Worm (Caenorhabditis elegans): ENCODE results near the gene H20J04.1.

The H20J04.1 gene

ce11 chrII:4337731-4338130, 17.7 kb upstream of the H20J04.1 start:
- no peak for TF ChIP-seq snpc-4 (tag; optimal IDR thresholded peaks at IDR 0.05)
- no peak for TF ChIP-seq jun-1 (tag; optimal IDR thresholded peaks at IDR 0.05)
- TF ChIP-seq nfya-1 (tag; optimal IDR thresholded peaks at IDR 0.05; ENCODE audit: insufficient read depth), result peak; percentile 84

DNA sequence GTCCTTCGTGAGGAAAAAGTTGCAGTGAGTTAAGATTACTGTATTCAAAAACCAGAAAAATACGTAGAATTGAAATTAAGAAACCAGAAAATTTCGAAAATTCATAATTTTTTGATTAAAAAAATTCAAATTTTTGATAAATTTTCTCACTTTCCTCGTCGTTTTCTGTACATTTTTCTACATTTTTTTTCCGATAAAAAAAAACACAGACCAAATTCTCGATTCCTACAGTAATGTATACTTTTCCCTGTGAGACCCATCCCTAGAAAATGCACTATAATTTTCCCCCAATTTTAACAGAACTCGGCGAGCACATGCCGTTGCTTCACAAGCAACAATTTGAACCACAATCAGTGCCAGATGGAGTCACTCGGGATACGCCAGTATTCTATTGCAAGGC, 15.5 kb upstream of the H20J04.1 start, which contains the start of gene athp-2:
TSS of gene athp-2 (plus strand) at position 301 of the 400 bp plus-strand sequence.
- TF ChIP-seq mdl-1 (tag; optimal IDR thresholded peaks at IDR 0.05) (no peak), nfya-1 (tag; optimal IDR thresholded peaks at IDR 0.05; ENCODE audit: insufficient read depth) (no peak), ceh-82 (tag; optimal IDR thresholded peaks at IDR 0.05) (no peak), ztf-4 (tag; optimal IDR thresholded peaks at IDR 0.05) (no peak)

ce11 chrII:4341484-4341883, 13.9 kb upstream of the H20J04.1 start:
- TF ChIP-seq nfya-1 (tag; optimal IDR thresholded peaks at IDR 0.05; ENCODE audit: insufficient read depth), result peak; percentile 99
- TF ChIP-seq nhr-12 (tag; optimal IDR thresholded peaks at IDR 0.05), result no peak

DNA sequence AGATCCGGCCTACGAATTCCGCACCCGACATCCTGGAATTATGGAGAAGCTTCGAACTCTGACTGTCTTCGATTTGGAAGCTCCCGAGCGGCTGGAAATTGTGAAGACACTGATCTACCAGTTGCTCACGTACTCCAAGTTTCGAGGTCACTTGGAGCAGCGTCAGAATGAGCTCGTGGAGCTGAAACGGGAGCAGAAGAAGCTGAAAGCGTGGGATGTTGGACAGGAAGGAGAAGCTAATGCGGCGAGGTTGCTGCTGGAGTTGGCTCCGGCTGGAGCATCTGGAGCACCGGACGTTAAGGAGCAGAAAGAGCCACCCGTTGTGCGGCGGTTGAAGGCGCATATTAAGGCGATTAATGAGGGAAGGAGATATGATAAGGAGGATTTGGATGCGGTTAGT, 11.1 kb upstream of the H20J04.1 start:
- TF ChIP-seq elt-3 (tag; optimal IDR thresholded peaks at IDR 0.05) (no peak), elt-2 (tag; optimal IDR thresholded peaks at IDR 0.05) (no peak), tbx-2 (tag; optimal IDR thresholded peaks at IDR 0.05) (no peak), daf-12 (tag; optimal IDR thresholded peaks at IDR 0.05) (no peak), nhr-11 (tag; optimal IDR thresholded peaks at IDR 0.05) (no peak), lsy-12 (tag; optimal IDR thresholded peaks at IDR 0.05) (no peak), snpc-4 (tag; optimal IDR thresholded peaks at IDR 0.05) (no peak), hmg-11 (tag; optimal IDR thresholded peaks at IDR 0.05) (no peak), nhr-28 (tag; optimal IDR thresholded peaks at IDR 0.05) (no peak), ceh-28 (tag; optimal IDR thresholded peaks at IDR 0.05) (no peak), sea-2 (GFP tag; optimal IDR thresholded peaks at IDR 0.05) (no peak), nhr-43 (tag; optimal IDR thresholded peaks at IDR 0.05; ENCODE audit: poor library complexity, severe bottlenecking) (no peak), nhr-12 (tag; optimal IDR thresholded peaks at IDR 0.05) (no peak), eor-1 (tag; optimal IDR thresholded peaks at IDR 0.05) (no peak), lin-15B (tag; optimal IDR thresholded peaks at IDR 0.05) (no peak), nhr-76 (tag; optimal IDR thresholded peaks at IDR 0.05) (no peak)

- TF ChIP-seq pqm-1 (tag; optimal IDR thresholded peaks at IDR 0.05) (no peak), ceh-82 (tag; optimal IDR thresholded peaks at IDR 0.05) (no peak), nhr-76 (tag; optimal IDR thresholded peaks at IDR 0.05) (no peak), ceh-16 (tag; optimal IDR thresholded peaks at IDR 0.05) (no peak), nfya-1 (tag; optimal IDR thresholded peaks at IDR 0.05; ENCODE audit: insufficient read depth) (no peak), eor-1 (tag; optimal IDR thresholded peaks at IDR 0.05) (no peak), snpc-4 (tag; optimal IDR thresholded peaks at IDR 0.05) (no peak), nhr-77 (tag; optimal IDR thresholded peaks at IDR 0.05) (no peak), nhr-23 (tag; optimal IDR thresholded peaks at IDR 0.05) (no peak), nhr-12 (tag; optimal IDR thresholded peaks at IDR 0.05) (no peak), fkh-2 (tag; optimal IDR thresholded peaks at IDR 0.05) (no peak), nhr-43 (tag; optimal IDR thresholded peaks at IDR 0.05; ENCODE audit: poor library complexity, severe bottlenecking) (no peak), mml-1 (tag; optimal IDR thresholded peaks at IDR 0.05) (no peak), aly-2 (tag; optimal IDR thresholded peaks at IDR 0.05) (no peak), fkh-10 (GFP tag; optimal IDR thresholded peaks at IDR 0.05) (no peak), nhr-237 (tag; optimal IDR thresholded peaks at IDR 0.05) (no peak), ZK546.5 (tag; optimal IDR thresholded peaks at IDR 0.05) (no peak)
Observed at ce11 chrII:4350888-4351287, 4.5 kb upstream of the H20J04.1 start, which contains the start of gene H20J04.9. Gene H20J04.9, plus strand, starts transcription at chrII:4351188.

ce11 chrII:4358765-4359164, 3.4 kb downstream of the H20J04.1 start, which contains the start of gene lat-2:
Gene lat-2, plus strand, starts transcription at chrII:4359065.
- TF ChIP-seq ceh-9 (tag; optimal IDR thresholded peaks at IDR 0.05), result no peak

Data from whole organism, L3 larva.